Worm (Caenorhabditis elegans) whole organism, dauer: Measurements from ENCODE around the gene ZK822.10.

Experiments
- unc-62 ChIP-seq: sonication (generic microtip); optimal IDR thresholded peaks from 2 replicates; lab custom pipeline; 2017; ENCODE audit warnings: missing biosample characterization, missing genetic modification reagents, missing genetic modification characterization

Gene ZK822.10

DNA sequence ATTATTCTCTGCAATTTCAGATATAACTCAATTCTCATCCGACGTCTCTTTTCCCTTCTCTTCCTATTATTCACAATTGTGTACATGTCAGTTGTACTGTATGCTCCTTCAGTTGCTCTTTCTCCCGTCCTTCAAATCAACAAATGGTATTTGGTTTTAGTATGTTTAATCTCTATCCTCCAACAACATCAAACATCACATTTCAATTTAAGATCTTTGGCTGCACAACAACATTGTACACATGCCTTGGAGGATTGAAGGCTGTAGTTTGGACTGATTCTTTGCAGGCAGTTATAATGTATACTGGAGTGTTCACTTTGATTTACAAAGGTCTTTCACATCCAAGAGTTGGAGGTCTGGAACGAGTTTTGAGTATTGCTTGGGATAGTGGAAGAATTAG is 21.6 kb downstream of the ZK822.10 start:
- no peak for TF ChIP-seq unc-62 (GFP tag; lab: Kevin White, UChicago)

- TF ChIP-seq unc-62 (GFP tag; lab: Kevin White, UChicago), result no peak
Measured at ce11 chrIV:11942313-11942712, 25.4 kb downstream of the ZK822.10 start, which contains the start of gene ZK829.1. Gene ZK829.1, minus strand, starts transcription at chrIV:11942413.

DNA sequence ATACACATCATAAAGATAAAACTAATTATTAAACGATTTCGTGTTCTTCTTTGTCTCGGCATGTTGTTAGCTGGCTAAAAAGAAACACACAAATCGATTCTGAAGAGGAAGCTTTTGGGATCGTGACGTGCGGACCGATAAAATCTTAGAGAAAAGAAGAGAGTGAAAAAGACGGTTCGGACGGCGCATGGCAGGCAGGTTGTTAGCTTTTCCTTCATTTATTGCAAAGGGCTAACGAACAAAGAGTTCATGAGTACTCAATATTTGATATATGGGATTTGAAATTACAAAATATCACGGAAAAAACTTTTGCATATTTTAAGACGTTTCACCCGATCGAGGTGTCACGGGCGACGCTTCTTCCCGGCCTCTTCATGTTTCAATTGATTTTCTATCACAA is 28.7 kb downstream of the ZK822.10 start, which contains the start of gene ZK829.3:
ZK829.3 (minus strand) TSS at position 101 of the 400 bp plus-strand sequence.
- no peak for TF ChIP-seq unc-62 (GFP tag; lab: Kevin White, UChicago)

- TF ChIP-seq unc-62 (GFP tag; lab: Kevin White, UChicago), result no peak
Measured at ce11 chrIV:11949717-11950116, 32.8 kb downstream of the ZK822.10 start, which contains the start of gene hdl-1. Gene hdl-1, minus strand, starts transcription at chrIV:11949817.

DNA sequence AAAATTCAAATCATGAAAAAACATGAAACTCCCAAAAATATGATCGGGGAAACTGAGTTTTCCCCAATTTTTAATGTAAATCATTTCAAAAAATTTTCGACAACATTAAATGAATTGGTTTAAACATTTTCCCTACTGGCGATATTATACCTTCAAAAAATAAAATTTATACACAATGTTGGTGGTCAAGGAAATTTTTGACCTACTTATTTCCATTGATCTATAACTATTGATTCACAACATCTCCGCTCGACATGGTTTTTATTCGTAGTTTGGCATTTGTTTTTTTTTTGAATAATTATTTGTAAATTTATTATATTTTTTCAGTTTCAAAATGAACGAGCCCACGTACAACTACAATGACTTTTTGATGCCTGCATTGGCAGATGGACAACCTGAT is 33.3 kb downstream of the ZK822.10 start, which contains the start of gene tbx-36:
tbx-36 (plus strand) TSS at position 301 of the 400 bp plus-strand sequence.
- no peak for TF ChIP-seq unc-62 (GFP tag; lab: Kevin White, UChicago)

- no peak for TF ChIP-seq unc-62 (GFP tag; lab: Kevin White, UChicago)
Measured at ce11 chrIV:11952612-11953299, 35.8 kb downstream of the ZK822.10 start, which contains the start of gene gdh-1. Gene gdh-1, plus strand, starts transcription at chrIV:11953249.

- no peak for TF ChIP-seq unc-62 (GFP tag; lab: Kevin White, UChicago)
Measured at ce11 chrIV:11955592-11955991, 38.7 kb downstream of the ZK822.10 start.

DNA sequence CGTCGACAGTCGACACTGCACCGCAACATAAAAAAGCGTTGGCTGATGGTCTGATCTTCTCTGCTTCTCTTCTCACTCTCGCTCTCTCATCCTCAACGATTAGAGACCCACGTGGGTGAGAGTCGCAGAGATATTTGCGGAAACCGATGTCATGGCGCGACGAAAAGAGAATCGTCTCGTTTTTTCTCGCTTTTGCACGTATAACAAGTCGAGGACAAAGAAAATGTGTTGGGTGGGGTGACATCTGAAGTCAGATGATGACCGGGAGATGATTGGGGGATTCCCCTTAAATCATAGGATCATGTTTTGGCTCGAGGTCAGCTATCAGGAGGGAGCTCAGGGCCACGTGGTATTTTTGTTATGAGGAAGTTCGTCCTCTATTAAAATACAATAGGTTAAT is 39.5 kb downstream of the ZK822.10 start:
- peak; percentile 29 for TF ChIP-seq unc-62 (GFP tag; lab: Kevin White, UChicago)

- TF ChIP-seq unc-62 (GFP tag; lab: Kevin White, UChicago), result no peak
Measured at ce11 chrIV:11957074-11957473, 40.1 kb downstream of the ZK822.10 start.

ce11 chrIV:11959573-11959972 is 42.6 kb downstream of the ZK822.10 start, which contains the start of gene tgt-1:
Gene tgt-1, minus strand, starts transcription at chrIV:11959804.
- no peak for TF ChIP-seq unc-62 (GFP tag; lab: Kevin White, UChicago)

DNA sequence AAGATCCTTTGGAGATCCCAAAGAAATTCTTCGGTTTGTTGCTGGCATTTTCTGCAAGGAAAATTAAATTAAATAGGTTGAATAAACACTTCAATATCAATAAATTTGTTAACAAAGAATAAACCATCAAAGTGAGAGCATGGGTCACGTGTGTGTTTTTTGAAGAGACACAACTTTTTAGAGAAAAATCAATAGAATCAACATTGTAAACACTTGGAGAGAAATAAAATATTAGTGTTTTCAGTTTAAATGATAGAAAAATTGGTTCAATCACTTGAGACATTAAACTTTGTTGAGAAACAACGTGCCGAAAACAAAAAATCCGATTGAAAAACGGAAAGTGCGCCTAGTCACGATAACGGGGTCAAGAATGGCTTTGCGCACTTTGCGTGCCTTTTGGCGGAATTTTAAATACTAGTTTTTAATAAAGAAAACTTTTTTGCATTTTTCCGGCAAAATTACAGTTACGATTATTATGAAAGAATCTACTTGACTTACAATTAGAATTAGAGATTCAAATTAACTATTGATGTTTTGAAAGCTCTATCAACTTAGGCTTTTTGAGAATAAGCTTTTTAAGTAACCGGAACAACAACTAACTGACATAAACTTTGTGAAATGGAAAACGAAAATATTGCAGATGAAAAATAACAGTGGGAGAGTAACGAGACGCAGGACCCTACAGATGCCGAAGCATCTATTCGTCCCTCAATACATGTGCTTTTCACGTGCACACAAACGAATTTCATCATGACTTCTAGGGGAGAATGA is 44.7 kb downstream of the ZK822.10 start, which contains the start of gene ZK829.7:
ZK829.7 (minus strand) TSS at position 51 of the 771 bp plus-strand sequence.
- no peak for TF ChIP-seq unc-62 (GFP tag; lab: Kevin White, UChicago)

ce11 chrIV:11965327-11965726 is 48.4 kb downstream of the ZK822.10 start, which contains the start of gene srj-1:
Gene srj-1, minus strand, starts transcription at chrIV:11965427.
- TF ChIP-seq unc-62 (GFP tag; lab: Kevin White, UChicago), result no peak
